Worm (Caenorhabditis elegans) whole organism, L4 larva: Measurements from ENCODE around the gene dhs-16.
A peak's percentile ranks its signal among the peaks of the same experiment; 100 is the strongest.

Experiments used
- D1046.2 ChIP-seq: fragments of 200-800 bp; sonication (Bioruptor generic); IDR thresholded peaks from 2 replicates; pipeline ENCODE4 v1.3.6; 2022; ENCODE audit warnings: missing genetic modification characterization, missing compliant biosample characterization
- F26F4.8 ChIP-seq: fragments of 200-800 bp; sonication (Bioruptor generic); conservative IDR thresholded peaks from 2 replicates; pipeline ENCODE4 v1.3.6; 2022; ENCODE audit warnings: missing genetic modification characterization, missing compliant biosample characterization
- R02D3.7 ChIP-seq: fragments of 150-350 bp; sonication (generic microtip); optimal IDR thresholded peaks from 3 replicates; lab custom pipeline; 2014; ENCODE audit warnings: missing biosample characterization, missing genetic modification characterization
- T20F7.1 ChIP-seq: fragments of 200-800 bp; sonication (Bioruptor generic); optimal IDR thresholded peaks from 2 replicates; lab custom pipeline; 2018; ENCODE audit warnings: mild to moderate bottlenecking, missing genetic modification characterization, missing compliant biosample characterization
- T26A8.4 ChIP-seq: fragments of 200-800 bp; sonication (Bioruptor generic); IDR thresholded peaks from 2 replicates; pipeline ENCODE4 v1.3.6; 2022; ENCODE audit warnings: missing genetic modification characterization, missing compliant biosample characterization
- Y48G9A.11 ChIP-seq: fragments of 200-800 bp; sonication (Bioruptor generic); IDR thresholded peaks from 2 replicates; pipeline ENCODE4 v1.3.6; 2022; ENCODE audit warnings: missing genetic modification reagents, missing genetic modification characterization, missing compliant biosample characterization
- aha-1 ChIP-seq: fragments of 150-350 bp; peaks from one replicate; lab custom pipeline; 2014; ENCODE audit warnings: missing biosample characterization, missing genetic modification characterization
- ama-1 ChIP-seq: fragments of 150-350 bp; optimal IDR thresholded peaks from 2 replicates; lab custom pipeline; 2014; ENCODE audit warnings: inconsistent platforms, mixed read lengths
- attf-4 ChIP-seq: sonication (generic microtip); optimal IDR thresholded peaks from 3 replicates; lab custom pipeline; 2017; ENCODE audit warnings: missing biosample characterization, missing genetic modification characterization
- ctbp-1 ChIP-seq: fragments of 200-800 bp; sonication (Bioruptor generic); IDR thresholded peaks from 2 replicates; pipeline ENCODE4 v1.3.6; 2022; ENCODE audit warnings: missing genetic modification reagents, missing genetic modification characterization, missing compliant biosample characterization
- daf-12 ChIP-seq: fragments of 150-350 bp; optimal IDR thresholded peaks from 2 replicates; lab custom pipeline; 2014; ENCODE audit warnings: missing biosample characterization, missing genetic modification reagents, missing genetic modification characterization
- daf-16 ChIP-seq, 3 experiments: sonication (generic microtip); optimal IDR thresholded peaks; 2 replicates each; lab custom pipeline; 2016 to 2017; ENCODE audit warnings: missing genetic modification characterization in 3 of 3, missing genetic modification reagents in 3 of 3, mild to moderate bottlenecking in 2 of 3, missing compliant biosample characterization in 2 of 3, missing biosample characterization in 1 of 3, moderate library complexity in 1 of 3
- dmd-9 ChIP-seq: fragments of 200-800 bp; sonication (Bioruptor generic); IDR thresholded peaks from 2 replicates; pipeline ENCODE4 v1.3.6; 2022; ENCODE audit warnings: missing genetic modification reagents, missing genetic modification characterization, missing compliant biosample characterization
- duxl-1 ChIP-seq: sonication (generic microtip); optimal IDR thresholded peaks from 2 replicates; lab custom pipeline; 2016; ENCODE audit warnings: mild to moderate bottlenecking, missing genetic modification characterization, moderate library complexity, missing compliant biosample characterization; ENCODE audit not compliant: poor library complexity
- dve-1 ChIP-seq: sonication (generic microtip); optimal IDR thresholded peaks from 2 replicates; lab custom pipeline; 2017; ENCODE audit warnings: antibody characterized with exemption, mild to moderate bottlenecking, missing genetic modification characterization, missing compliant biosample characterization; ENCODE audit not compliant: insufficient read depth
- egl-43 ChIP-seq: fragments of 200-800 bp; sonication (Bioruptor generic); IDR thresholded peaks from 2 replicates; pipeline ENCODE4 v1.3.6; 2022; ENCODE audit warnings: missing genetic modification reagents, missing genetic modification characterization, missing compliant biosample characterization
- fkh-10 ChIP-seq: fragments of 150-350 bp; optimal IDR thresholded peaks from 2 replicates; lab custom pipeline; 2014; ENCODE audit warnings: missing biosample characterization, missing genetic modification reagents, missing genetic modification characterization
- fos-1 ChIP-seq: fragments of 150-350 bp; optimal IDR thresholded peaks from 2 replicates; lab custom pipeline; 2014; ENCODE audit warnings: missing biosample characterization, missing genetic modification characterization
- gei-8 ChIP-seq: fragments of 200-800 bp; sonication (Bioruptor generic); optimal IDR thresholded peaks from 2 replicates; lab custom pipeline; 2018; ENCODE audit warnings: mild to moderate bottlenecking, missing genetic modification characterization, missing compliant biosample characterization
- hif-1 ChIP-seq, 2 experiments: sonication (generic microtip); optimal IDR thresholded peaks; 2 replicates each; lab custom pipeline; 2016 to 2017; ENCODE audit warnings: missing compliant biosample characterization in 2 of 2, missing genetic modification characterization in 2 of 2, missing genetic modification reagents in 2 of 2, missing genotype in 2 of 2, mild to moderate bottlenecking in 1 of 2
- hlh-11 ChIP-seq: fragments of 200-800 bp; sonication (Bioruptor generic); optimal IDR thresholded peaks from 2 replicates; lab custom pipeline; 2018; ENCODE audit warnings: mild to moderate bottlenecking, missing genetic modification characterization, missing compliant biosample characterization
- hlh-30 ChIP-seq: sonication (generic microtip); optimal IDR thresholded peaks from 2 replicates; lab custom pipeline; 2017; ENCODE audit warnings: antibody characterized with exemption, mild to moderate bottlenecking, missing genetic modification characterization, missing compliant biosample characterization; ENCODE audit not compliant: insufficient read depth
- hmg-1.1 ChIP-seq: fragments of 200-800 bp; sonication (Bioruptor generic); IDR thresholded peaks from 2 replicates; pipeline ENCODE4 v1.3.6; 2022; ENCODE audit warnings: missing genetic modification reagents, missing genetic modification characterization, missing compliant biosample characterization
- lin-13 ChIP-seq: fragments of 150-350 bp; optimal IDR thresholded peaks from 2 replicates; lab custom pipeline; 2014; ENCODE audit warnings: missing biosample characterization, missing genetic modification reagents, missing genetic modification characterization
- lin-15B ChIP-seq: fragments of 150-350 bp; sonication (generic microtip); optimal IDR thresholded peaks from 3 replicates; lab custom pipeline; 2014; ENCODE audit warnings: missing biosample characterization, missing genetic modification characterization
- lin-38 ChIP-seq: fragments of 200-800 bp; sonication (Bioruptor generic); IDR thresholded peaks from 2 replicates; pipeline ENCODE4 v1.3.6; 2022; ENCODE audit warnings: missing genetic modification reagents, missing genetic modification characterization, missing compliant biosample characterization
- lsy-2 ChIP-seq, 2 experiments: fragments of 150-350 bp in 1 of 2; sonication (generic microtip) in 1 of 2; optimal IDR thresholded peaks; 2 replicates each; lab custom pipeline; 2014 to 2017; ENCODE audit warnings: missing biosample characterization in 2 of 2, missing genetic modification characterization in 2 of 2
- mdl-1 ChIP-seq, 2 experiments: fragments of 150-350 bp in 1 of 2; sonication (generic microtip) in 1 of 2; optimal IDR thresholded peaks; 2 replicates each; lab custom pipeline; 2014 to 2017; ENCODE audit warnings: missing biosample characterization in 2 of 2, missing genetic modification characterization in 2 of 2
- mep-1 ChIP-seq: fragments of 150-350 bp; sonication (generic microtip); optimal IDR thresholded peaks from 3 replicates; lab custom pipeline; 2014; ENCODE audit warnings: missing biosample characterization, missing genetic modification characterization
- mes-2 ChIP-seq: sonication (generic microtip); optimal IDR thresholded peaks from 2 replicates; lab custom pipeline; 2016; ENCODE audit warnings: missing genotype, mild to moderate bottlenecking, missing genetic modification characterization, missing compliant biosample characterization; ENCODE audit not compliant: poor library complexity, severe bottlenecking
- mxl-3 ChIP-seq: fragments of 200-800 bp; sonication (Bioruptor generic); optimal IDR thresholded peaks from 2 replicates; lab custom pipeline; 2018; ENCODE audit warnings: mild to moderate bottlenecking, missing genetic modification characterization, missing compliant biosample characterization
- nhr-102 ChIP-seq: sonication (generic microtip); optimal IDR thresholded peaks from 2 replicates; lab custom pipeline; 2016; ENCODE audit warnings: mild to moderate bottlenecking, missing genetic modification characterization, moderate library complexity, missing compliant biosample characterization
- nhr-11 ChIP-seq: fragments of 150-350 bp; optimal IDR thresholded peaks from 2 replicates; lab custom pipeline; 2014; ENCODE audit warnings: missing biosample characterization, missing genetic modification characterization
- nhr-28 ChIP-seq: fragments of 150-350 bp; optimal IDR thresholded peaks from 2 replicates; lab custom pipeline; 2014; ENCODE audit warnings: missing biosample characterization, missing genetic modification characterization
- nhr-48 ChIP-seq: sonication (generic microtip); optimal IDR thresholded peaks from 2 replicates; lab custom pipeline; 2016; ENCODE audit warnings: mild to moderate bottlenecking, missing genetic modification characterization, missing compliant biosample characterization
- nhr-77 ChIP-seq: fragments of 150-350 bp; optimal IDR thresholded peaks from 2 replicates; lab custom pipeline; 2014; ENCODE audit warnings: missing biosample characterization, missing genetic modification characterization
- php-3 ChIP-seq: fragments of 200-800 bp; sonication (Bioruptor generic); IDR thresholded peaks from 2 replicates; pipeline ENCODE4 v1.3.6; 2022; ENCODE audit warnings: missing genetic modification reagents, missing genetic modification characterization, missing compliant biosample characterization
- pqm-1 ChIP-seq: sonication (generic microtip); optimal IDR thresholded peaks from 2 replicates; lab custom pipeline; 2017; ENCODE audit warnings: missing biosample characterization, missing genetic modification characterization
- rbr-2 ChIP-seq: sonication (generic microtip); optimal IDR thresholded peaks from 2 replicates; lab custom pipeline; 2016; ENCODE audit warnings: missing genotype, missing genetic modification characterization, missing compliant biosample characterization
- snpc-1.2 ChIP-seq: fragments of 200-800 bp; sonication (Bioruptor generic); IDR thresholded peaks from 2 replicates; pipeline ENCODE4 v1.3.6; 2022; ENCODE audit warnings: missing genetic modification reagents, missing genetic modification characterization, missing compliant biosample characterization
- spr-1 ChIP-seq: sonication (generic microtip); optimal IDR thresholded peaks from 2 replicates; lab custom pipeline; 2016; ENCODE audit warnings: mild to moderate bottlenecking, missing genetic modification characterization, missing compliant biosample characterization
- spr-3 ChIP-seq: fragments of 200-800 bp; sonication (Bioruptor generic); optimal IDR thresholded peaks from 2 replicates; lab custom pipeline; 2018; ENCODE audit warnings: mild to moderate bottlenecking, missing genetic modification characterization, missing compliant biosample characterization
- tag-97 ChIP-seq: fragments of 200-800 bp; sonication (Bioruptor generic); IDR thresholded peaks from 2 replicates; pipeline ENCODE4 v1.3.6; 2022; ENCODE audit warnings: missing genetic modification characterization, missing compliant biosample characterization
- unc-62 ChIP-seq, 3 experiments: fragments of 150-350 bp in 1 of 3; sonication (generic microtip); optimal IDR thresholded peaks in 2 of 3; peaks in 1 of 3; 1 replicate in 1 of 3; 2 replicates in 2 of 3; lab custom pipeline; 2014 to 2017; ENCODE audit warnings: missing biosample characterization in 3 of 3, missing genetic modification characterization in 3 of 3, missing genetic modification reagents in 3 of 3, missing genotype in 1 of 3
- ztf-7 ChIP-seq: fragments of 150-350 bp; optimal IDR thresholded peaks from 2 replicates; lab custom pipeline; 2014; ENCODE audit warnings: missing biosample characterization, missing genetic modification characterization

The dhs-16 gene

ce11 chrV:6018944-6019450 lies 35.5 kb downstream of the dhs-16 start, which contains the start of gene picc-1:
Gene picc-1, plus strand, starts transcription at chrV:6018994.
- TF ChIP-seq D1046.2 = no peak
- peak; percentile 24 for TF ChIP-seq T20F7.1 (GFP tag; lab: Kevin White, UChicago)
- TF ChIP-seq php-3 (GFP tag; lab: Robert Waterston, UW) = no peak
- no peak for TF ChIP-seq lin-13
- peak; percentile 96 for TF ChIP-seq aha-1 (tag; lab: Kevin White, UChicago)
- TF ChIP-seq lsy-2 (tag; optimal IDR thresholded peaks at IDR 0.05; lab: Kevin White, UChicago) = peak in 1 of 2 experiments; percentile 11
- no peak for TF ChIP-seq gei-8 (GFP tag; lab: Kevin White, UChicago)
- peak; percentile 31; the same call in 1 of the 2 replicates for TF ChIP-seq egl-43 (GFP tag; lab: Robert Waterston, UW)
- no peak for TF ChIP-seq tag-97
- TF ChIP-seq lin-38 (GFP tag; lab: Robert Waterston, UW) = peak; percentile 63
- TF ChIP-seq attf-4 (tag; lab: Kevin White, UChicago) = no peak
- TF ChIP-seq lin-15B (tag; lab: Kevin White, UChicago) = no peak
- peak; percentile 21 for TF ChIP-seq dve-1 (tag; lab: Kevin White, UChicago)
- TF ChIP-seq T26A8.4 (GFP tag; lab: Robert Waterston, UW) = 0 out of 2 replicates have a peak, but pooled peaks have one; percentile 27
- TF ChIP-seq snpc-1.2 (GFP tag; lab: Robert Waterston, UW) = 0 out of 2 replicates have a peak, but pooled peaks have one; percentile 36
- no peak for TF ChIP-seq nhr-11 (tag; lab: Kevin White, UChicago)
- peak; percentile 72 for TF ChIP-seq mep-1 (tag; lab: Kevin White, UChicago)
- no peak for TF ChIP-seq mxl-3 (GFP tag; lab: Kevin White, UChicago)
- no peak for TF ChIP-seq fkh-10 (GFP tag; lab: Kevin White, UChicago)
- peak; percentile 69 for TF ChIP-seq Y48G9A.11
- TF ChIP-seq F26F4.8 (GFP tag; lab: Robert Waterston, UW) = no peak
- TF ChIP-seq ama-1 (lab: Kevin White, UChicago) = peak; percentile 89
- TF ChIP-seq dmd-9 (GFP tag; lab: Robert Waterston, UW) = 0 out of 2 replicates have a peak, but pooled peaks have one; percentile 38
- TF ChIP-seq mes-2 (tag; lab: Kevin White, UChicago) = peak; percentile 38
- no peak for TF ChIP-seq hlh-30 (tag; lab: Kevin White, UChicago)
- TF ChIP-seq nhr-48 (tag; lab: Kevin White, UChicago) = peak; percentile 47
- no peak for TF ChIP-seq pqm-1 (tag; lab: Kevin White, UChicago)
- TF ChIP-seq spr-3 = no peak
- TF ChIP-seq spr-1 (tag; lab: Kevin White, UChicago) = no peak
- TF ChIP-seq nhr-102 (tag; lab: Kevin White, UChicago) = peak; percentile 69
- no peak for TF ChIP-seq rbr-2
- TF ChIP-seq R02D3.7 (tag; lab: Kevin White, UChicago) = no peak
- TF ChIP-seq daf-12 (tag; lab: Kevin White, UChicago) = no peak
- peak; percentile 64 for TF ChIP-seq duxl-1 (tag; lab: Kevin White, UChicago)

ce11 chrV:6022076-6022475 lies 38.5 kb downstream of the dhs-16 start:
- no peak for TF ChIP-seq nhr-77 (tag; lab: Kevin White, UChicago)
- TF ChIP-seq hlh-30 (tag; lab: Kevin White, UChicago) = peak; percentile 30
- no peak for TF ChIP-seq ama-1 (lab: Kevin White, UChicago)
- TF ChIP-seq ztf-7 (tag; lab: Kevin White, UChicago) = no peak
- TF ChIP-seq nhr-48 (tag; lab: Kevin White, UChicago) = peak; percentile 12

- TF ChIP-seq hmg-1.1 = 0 out of 2 replicates have a peak, but pooled peaks have one; percentile 16
- TF ChIP-seq T20F7.1 (GFP tag; lab: Kevin White, UChicago) = no peak
- TF ChIP-seq hif-1 (tag; optimal IDR thresholded peaks at IDR 0.05; lab: Kevin White, UChicago) = peak in 1 of 2 experiments; percentile 70
- no peak for TF ChIP-seq fos-1 (tag; lab: Kevin White, UChicago)
- peak; percentile 40 for TF ChIP-seq hlh-30 (tag; lab: Kevin White, UChicago)
- peak; percentile 56 for TF ChIP-seq hlh-11 (tag; lab: Kevin White, UChicago)
- TF ChIP-seq unc-62 (GFP tag; optimal IDR thresholded peaks at IDR 0.05 in 1 of 2; lab: Kevin White, UChicago) = peak in 1 of 2 experiments; percentile 99
- TF ChIP-seq unc-62 (tag; optimal IDR thresholded peaks at IDR 0.05; lab: Kevin White, UChicago) = no peak
- no peak for TF ChIP-seq gei-8 (GFP tag; lab: Kevin White, UChicago)
- peak; percentile 12 to 42 for TF ChIP-seq lsy-2 (tag; optimal IDR thresholded peaks at IDR 0.05; lab: Kevin White, UChicago)
- 0 out of 2 replicates have a peak, but pooled peaks have one; percentile 65 for TF ChIP-seq ctbp-1 (GFP tag; lab: Robert Waterston, UW)
- peak in 1 of 2 experiments; percentile 23 for TF ChIP-seq mdl-1 (tag; optimal IDR thresholded peaks at IDR 0.05; lab: Kevin White, UChicago)
- peak; percentile 25 for TF ChIP-seq mep-1 (tag; lab: Kevin White, UChicago)
- peak; percentile 11 for TF ChIP-seq nhr-28
- TF ChIP-seq daf-16 (GFP tag; optimal IDR thresholded peaks at IDR 0.05; lab: Kevin White, UChicago) = peak in 1 of 2 experiments; percentile 27
- TF ChIP-seq daf-16 (tag; optimal IDR thresholded peaks at IDR 0.05; lab: Kevin White, UChicago) = no peak
Observed at ce11 chrV:6030559-6030975, 47.0 kb downstream of the dhs-16 start.
